Worm (Caenorhabditis elegans) whole organism, L4 larva: ENCODE measurements around the gene fipr-7.

Experiments
- ama-1 ChIP-seq: fragments of 150-350 bp; optimal IDR thresholded peaks from 2 replicates; lab custom pipeline; 2014; ENCODE audit warnings: inconsistent platforms, mixed read lengths
- ceh-28 ChIP-seq: fragments of 150-350 bp; optimal IDR thresholded peaks from 2 replicates; lab custom pipeline; 2014; ENCODE audit warnings: missing biosample characterization, missing genetic modification reagents, missing genetic modification characterization
- dve-1 ChIP-seq: sonication (generic microtip); optimal IDR thresholded peaks from 2 replicates; lab custom pipeline; 2017; ENCODE audit warnings: antibody characterized with exemption, mild to moderate bottlenecking, missing genetic modification characterization, missing compliant biosample characterization; ENCODE audit not compliant: insufficient read depth
- egl-27 ChIP-seq: sonication (generic microtip); optimal IDR thresholded peaks from 3 replicates; lab custom pipeline; 2017; ENCODE audit warnings: missing biosample characterization, missing genetic modification reagents, missing genetic modification characterization
- hmg-1.1 ChIP-seq: fragments of 200-800 bp; sonication (Bioruptor generic); IDR thresholded peaks from 2 replicates; pipeline ENCODE4 v1.3.6; 2022; ENCODE audit warnings: missing genetic modification reagents, missing genetic modification characterization, missing compliant biosample characterization
- lin-15B ChIP-seq: fragments of 150-350 bp; sonication (generic microtip); optimal IDR thresholded peaks from 3 replicates; lab custom pipeline; 2014; ENCODE audit warnings: missing biosample characterization, missing genetic modification characterization
- lin-29 ChIP-seq: fragments of 200-800 bp; sonication (Bioruptor generic); IDR thresholded peaks from 2 replicates; pipeline ENCODE4 v1.3.6; 2022; ENCODE audit warnings: missing genetic modification reagents, missing genetic modification characterization, missing compliant biosample characterization
- lin-39 ChIP-seq: fragments of 150-350 bp; optimal IDR thresholded peaks from 2 replicates; lab custom pipeline; 2014; ENCODE audit warnings: missing biosample characterization, missing genetic modification reagents, missing genetic modification characterization
- madf-5 ChIP-seq, 2 experiments: fragments of 200-800 bp; sonication (Bioruptor generic); IDR thresholded peaks; 2 replicates each; pipeline ENCODE4 v1.3.6; 2022; ENCODE audit warnings: missing compliant biosample characterization in 2 of 2, missing genetic modification characterization in 2 of 2
- nhr-28 ChIP-seq: fragments of 150-350 bp; optimal IDR thresholded peaks from 2 replicates; lab custom pipeline; 2014; ENCODE audit warnings: missing biosample characterization, missing genetic modification characterization
- nhr-76 ChIP-seq: fragments of 150-350 bp; optimal IDR thresholded peaks from 2 replicates; lab custom pipeline; 2014; ENCODE audit warnings: missing biosample characterization, missing genetic modification characterization
- ztf-11 ChIP-seq: fragments of 150-350 bp; optimal IDR thresholded peaks from 2 replicates; lab custom pipeline; 2014; ENCODE audit warnings: missing biosample characterization, missing genetic modification characterization

ce11 chrV:10260460-10260859 is 30.8 kb downstream of the fipr-7 start, which contains the start of gene sri-18:
- TF ChIP-seq dve-1 (no peak), lin-15B (tag; lab: Kevin White, UChicago) (no peak), lin-39 (tag; lab: Kevin White, UChicago) (no peak), madf-5 (GFP tag; IDR thresholded peaks at IDR 0.05; lab: Robert Waterston, UW) (no peak), nhr-28 (no peak), ama-1 (no peak), ztf-11 (tag; lab: Kevin White, UChicago) (no peak), ceh-28 (no peak), lin-29 (GFP tag; lab: Robert Waterston, UW) (no peak), hmg-1.1 (no peak), nhr-76 (no peak), egl-27 (no peak)
